Worm (Caenorhabditis elegans) whole organism, midembryonic: ENCODE measurements around the gene let-19.

ENCODE experiments used
- med-1 ChIP-seq: sonication (generic microtip); optimal IDR thresholded peaks from 2 replicates; lab custom pipeline; 2017; ENCODE audit warnings: missing genetic modification characterization, mild to moderate bottlenecking, missing compliant biosample characterization, antibody characterized with exemption, missing genetic modification reagents; ENCODE audit not compliant: insufficient read depth
- ref-1 ChIP-seq: fragments of 200-800 bp; sonication (Bioruptor generic); conservative IDR thresholded peaks from 2 replicates; pipeline ENCODE4 v1.3.6; 2022; ENCODE audit warnings: missing genetic modification reagents, missing genetic modification characterization, missing compliant biosample characterization
- ztf-23 ChIP-seq: fragments of 200-800 bp; sonication (Bioruptor generic); IDR thresholded peaks from 2 replicates; pipeline ENCODE4 v1.3.6; 2022; ENCODE audit warnings: missing genetic modification reagents, missing genetic modification characterization, missing compliant biosample characterization
- ztf-29 ChIP-seq: fragments of 200-800 bp; sonication (Bioruptor generic); IDR thresholded peaks from 2 replicates; pipeline ENCODE4 v1.3.6; 2022; ENCODE audit warnings: missing genetic modification reagents, missing genetic modification characterization, missing compliant biosample characterization

DNA sequence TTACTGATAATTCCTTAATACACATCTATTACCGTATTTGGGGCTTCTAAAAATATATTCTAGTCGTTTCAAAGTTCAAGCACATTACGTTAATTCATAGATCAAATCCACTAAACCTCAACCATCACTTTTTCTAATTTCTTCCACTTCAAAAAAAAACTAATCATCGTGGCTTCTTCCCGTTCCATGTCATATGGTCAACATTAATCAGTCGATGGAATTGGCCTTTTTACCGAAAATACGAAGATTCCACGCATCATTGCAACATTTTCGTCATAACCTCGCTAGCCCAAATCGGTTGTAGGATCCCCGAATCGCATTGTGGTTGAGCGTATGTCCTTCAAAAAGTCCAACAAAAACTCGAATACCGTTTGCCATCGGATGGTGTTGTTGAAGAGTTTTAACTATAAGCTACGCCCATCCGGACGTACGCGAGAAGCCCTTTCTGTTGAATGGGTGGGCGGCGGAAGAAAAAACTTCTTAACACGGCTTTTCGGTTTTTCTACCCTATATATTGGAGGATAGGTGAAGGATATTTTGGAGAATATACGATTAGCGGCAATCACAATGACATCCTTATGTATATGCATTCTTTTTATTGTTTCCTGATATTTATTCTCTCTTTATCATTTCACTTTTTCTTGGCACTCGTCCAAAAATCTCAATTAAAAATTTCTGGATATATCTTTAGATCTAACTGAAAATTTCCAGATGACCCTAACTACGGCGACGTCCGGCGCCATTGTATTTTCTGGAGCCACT, 38.3 kb upstream of the let-19 start, which contains the start of gene rol-6:
- no peak for TF ChIP-seq ztf-23 (GFP tag; lab: Robert Waterston, UW)
- no peak for TF ChIP-seq ref-1 (GFP tag; lab: Robert Waterston, UW)
- TF ChIP-seq ztf-29 (GFP tag; lab: Robert Waterston, UW): no peak
- TF ChIP-seq med-1 (GFP tag; lab: Kevin White, UChicago): no peak
